Worm (Caenorhabditis elegans) whole organism, L1 larva: ENCODE data around the gene pir-1.

Source experiments
- aly-2 ChIP-seq: fragments of 150-350 bp; optimal IDR thresholded peaks from 2 replicates; lab custom pipeline; 2014; ENCODE audit warnings: missing biosample characterization, missing genetic modification characterization
- elt-3 ChIP-seq, 6 experiments: fragments of 150-350 bp in 1 of 6; sonication (generic microtip); optimal IDR thresholded peaks; 2 replicates each; lab custom pipeline; 2017 to 2018; ENCODE audit warnings: missing biosample characterization in 6 of 6, missing genetic modification characterization in 6 of 6, inconsistent platforms in 1 of 6
- fkh-4 ChIP-seq: sonication (generic microtip); optimal IDR thresholded peaks from 2 replicates; lab custom pipeline; 2016; ENCODE audit warnings: missing compliant biosample characterization, missing genetic modification characterization, borderline replicate concordance
- fos-1 ChIP-seq: fragments of 150-350 bp; optimal IDR thresholded peaks from 2 replicates; lab custom pipeline; 2014; ENCODE audit warnings: missing biosample characterization, missing genetic modification characterization
- irx-1 ChIP-seq: sonication (generic microtip); optimal IDR thresholded peaks from 2 replicates; lab custom pipeline; 2016; ENCODE audit warnings: missing genetic modification characterization, missing compliant biosample characterization
- jun-1 ChIP-seq: fragments of 150-350 bp; optimal IDR thresholded peaks from 2 replicates; lab custom pipeline; 2014; ENCODE audit warnings: missing biosample characterization, missing genetic modification reagents, missing genetic modification characterization
- lin-35 ChIP-seq, 2 experiments: fragments of 150-350 bp; optimal IDR thresholded peaks; 2 replicates each; lab custom pipeline; 2014; ENCODE audit warnings: missing biosample characterization in 2 of 2, missing genetic modification characterization in 2 of 2, missing genetic modification reagents in 2 of 2
- lin-39 ChIP-seq: fragments of 150-350 bp; optimal IDR thresholded peaks from 2 replicates; lab custom pipeline; 2014; ENCODE audit warnings: missing biosample characterization, missing genetic modification reagents, missing genetic modification characterization
- nhr-85 ChIP-seq: sonication (generic microtip); peaks from one replicate; lab custom pipeline; 2016; ENCODE audit warnings: missing genetic modification characterization, inconsistent platforms, missing compliant biosample characterization
- nhr-90 ChIP-seq: sonication (generic microtip); optimal IDR thresholded peaks from 2 replicates; lab custom pipeline; 2016; ENCODE audit warnings: mild to moderate bottlenecking, missing genetic modification characterization, missing compliant biosample characterization; ENCODE audit not compliant: poor library complexity
- unc-30 ChIP-seq: sonication (generic microtip); optimal IDR thresholded peaks from 2 replicates; lab custom pipeline; 2017; ENCODE audit warnings: missing biosample characterization, missing genetic modification characterization
- ztf-11 ChIP-seq, 2 experiments: sonication (generic microtip); optimal IDR thresholded peaks; 2 replicates each; lab custom pipeline; 2016 to 2017; ENCODE audit warnings: missing genetic modification characterization in 2 of 2, missing biosample characterization in 1 of 2, missing compliant biosample characterization in 1 of 2
- ztf-4 ChIP-seq: fragments of 150-350 bp; optimal IDR thresholded peaks from 2 replicates; lab custom pipeline; 2014; ENCODE audit warnings: missing biosample characterization, missing genetic modification characterization

ce11 chrII:9222969-9223368, 45.9 kb downstream of the pir-1 start, which contains the start of gene ZK1067.3:
- TF ChIP-seq elt-3 (tag; optimal IDR thresholded peaks at IDR 0.05; lab: Kevin White, UChicago), result no peak
- no peak for TF ChIP-seq nhr-90 (tag; lab: Kevin White, UChicago)
- TF ChIP-seq lin-35 (GFP tag; optimal IDR thresholded peaks at IDR 0.05; lab: Kevin White, UChicago), result peak in 1 of 2 experiments; percentile 5
- TF ChIP-seq fkh-4, result no peak
- no peak for TF ChIP-seq ztf-4 (tag; lab: Kevin White, UChicago)
- TF ChIP-seq jun-1 (tag; lab: Kevin White, UChicago), result no peak
- TF ChIP-seq lin-39, result no peak
- TF ChIP-seq aly-2 (tag; lab: Kevin White, UChicago), result no peak
- no peak for TF ChIP-seq nhr-85 (tag; lab: Kevin White, UChicago)
- no peak for TF ChIP-seq fos-1 (tag; lab: Kevin White, UChicago)
- TF ChIP-seq ztf-11 (tag; optimal IDR thresholded peaks at IDR 0.05; lab: Kevin White, UChicago), result no peak
- TF ChIP-seq irx-1 (tag; lab: Kevin White, UChicago), result no peak
- no peak for TF ChIP-seq unc-30 (tag; lab: Kevin White, UChicago)
